Worm (Caenorhabditis elegans): Measurements from ENCODE around the gene ceh-74.
A peak's percentile ranks its signal among the peaks of the same experiment; 100 is the strongest.

Gene ceh-74

DNA sequence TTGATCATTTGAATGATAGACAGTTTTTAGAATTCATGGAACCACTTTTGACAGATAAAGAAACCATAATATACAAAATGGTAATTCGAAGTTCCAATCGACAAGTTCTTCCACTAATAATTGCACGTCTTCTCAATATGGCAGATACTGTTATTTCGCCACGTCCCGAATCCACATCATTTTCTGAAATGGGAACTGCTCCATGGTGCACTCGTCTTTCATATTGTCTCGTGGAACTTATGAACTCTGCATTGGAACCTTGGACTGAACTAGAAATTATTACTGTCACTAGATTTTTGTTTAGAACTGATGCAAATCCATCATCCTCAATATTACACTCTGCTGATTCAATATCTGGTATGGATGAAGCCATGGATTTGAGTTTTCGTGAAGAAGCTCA lies 9.2 kb downstream of the ceh-74 start:
- TF ChIP-seq mab-5 (tag; optimal IDR thresholded peaks at IDR 0.05) (no peak), ZK546.5 (tag; optimal IDR thresholded peaks at IDR 0.05) (no peak)

DNA sequence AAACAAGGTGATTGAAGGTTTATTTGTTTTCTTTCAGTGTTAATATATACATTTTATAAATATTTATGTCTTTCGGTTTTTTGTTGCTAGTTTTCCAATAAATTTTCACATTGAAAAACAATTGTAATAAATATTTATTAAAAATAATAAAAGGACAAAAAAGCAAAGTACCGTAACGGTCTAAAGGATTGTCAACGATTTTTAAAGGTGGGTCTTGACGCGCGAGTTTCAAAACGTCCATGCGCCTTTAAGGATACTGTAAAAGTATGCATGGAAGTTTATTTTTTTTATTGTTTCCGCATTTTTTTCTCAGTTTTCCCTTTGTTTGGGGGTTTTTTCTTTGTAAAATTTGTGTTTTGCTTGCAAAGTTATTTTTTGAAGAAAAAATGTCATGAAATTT lies 15.0 kb downstream of the ceh-74 start:
- TF ChIP-seq nhr-129 (tag; optimal IDR thresholded peaks at IDR 0.05) (no peak), skn-1 (tag; optimal IDR thresholded peaks at IDR 0.05) (no peak), unc-55 (GFP tag; optimal IDR thresholded peaks at IDR 0.05) (no peak), ama-1 (optimal IDR thresholded peaks at IDR 0.05) (no peak), nhr-11 (tag; optimal IDR thresholded peaks at IDR 0.05) (no peak), crh-2 (tag; optimal IDR thresholded peaks at IDR 0.05) (no peak), nhr-23 (tag; optimal IDR thresholded peaks at IDR 0.05) (no peak), nhr-77 (tag; optimal IDR thresholded peaks at IDR 0.05) (no peak), mbf-1 (tag; optimal IDR thresholded peaks at IDR 0.05) (no peak), gmeb-1 (tag; optimal IDR thresholded peaks at IDR 0.05) (no peak)

DNA sequence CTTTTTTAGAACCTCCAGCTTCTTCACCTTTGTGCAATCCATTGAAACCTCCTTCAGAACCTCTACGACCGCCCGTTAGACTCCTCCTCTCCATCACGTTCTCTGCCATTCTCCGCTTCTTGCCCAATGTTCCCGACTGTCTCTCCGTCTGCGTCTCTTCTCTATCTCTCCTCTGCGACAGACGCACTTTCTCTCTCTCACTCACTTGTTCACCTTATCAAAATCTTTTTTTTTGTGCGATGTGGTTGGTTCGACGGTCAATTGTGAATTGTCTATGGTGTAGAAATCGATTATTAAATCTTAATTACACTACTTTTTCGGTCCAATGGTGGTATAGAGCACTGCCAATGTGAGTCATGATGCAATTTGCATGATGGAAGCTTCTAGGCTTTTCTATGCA lies 15.6 kb downstream of the ceh-74 start, which contains the start of gene atfs-1:
Gene atfs-1, plus strand, starts transcription at position 213 of the 400 bp plus-strand sequence.
- TF ChIP-seq ztf-1 (GFP tag; conservative IDR thresholded peaks at IDR 0.05) (no peak), unc-62 (GFP tag; optimal IDR thresholded peaks at IDR 0.05) (no peak), C34F6.9 (tag; optimal IDR thresholded peaks at IDR 0.05) (peak; percentile 74), mdl-1 (tag; optimal IDR thresholded peaks at IDR 0.05) (peak in 1 of 2 experiments; percentile 35), dmd-4 (tag; optimal IDR thresholded peaks at IDR 0.05) (no peak), skn-1 (tag; optimal IDR thresholded peaks at IDR 0.05) (no peak), Y55F3AM.14 (GFP tag; optimal IDR thresholded peaks at IDR 0.05) (no peak), crh-2 (tag; optimal IDR thresholded peaks at IDR 0.05) (peak; percentile 78), snpc-4 (tag; optimal IDR thresholded peaks at IDR 0.05) (peak; percentile 54), nhr-77 (tag; optimal IDR thresholded peaks at IDR 0.05) (no peak), lin-13 (GFP tag; optimal IDR thresholded peaks at IDR 0.05) (peak; percentile 47), R02D3.7 (tag; optimal IDR thresholded peaks at IDR 0.05) (no peak), elt-1 (tag; optimal IDR thresholded peaks at IDR 0.05) (no peak), sma-3 (GFP tag; optimal IDR thresholded peaks at IDR 0.05) (peak; percentile 61), egl-27 (tag; optimal IDR thresholded peaks at IDR 0.05) (peak; percentile 35), zag-1 (tag; optimal IDR thresholded peaks at IDR 0.05) (no peak), aly-2 (tag; optimal IDR thresholded peaks at IDR 0.05) (no peak), nhr-237 (tag; optimal IDR thresholded peaks at IDR 0.05) (no peak), mab-5 (tag; optimal IDR thresholded peaks at IDR 0.05) (peak; percentile 26), ztf-11 (tag; optimal IDR thresholded peaks at IDR 0.05) (no peak), nhr-129 (tag; optimal IDR thresholded peaks at IDR 0.05) (peak; percentile 87), lin-11 (tag; optimal IDR thresholded peaks at IDR 0.05) (no peak), alr-1 (tag; optimal IDR thresholded peaks at IDR 0.05) (no peak), unc-55 (GFP tag; optimal IDR thresholded peaks at IDR 0.05) (peak; percentile 58), ZK546.5 (tag; optimal IDR thresholded peaks at IDR 0.05) (no peak), lsy-2 (tag; optimal IDR thresholded peaks at IDR 0.05) (peak; percentile 9 to 69), ceh-16 (tag; optimal IDR thresholded peaks at IDR 0.05) (no peak), elt-3 (tag; optimal IDR thresholded peaks at IDR 0.05) (no peak), sma-9 (GFP tag; optimal IDR thresholded peaks at IDR 0.05) (peak; percentile 89), sma-9 (tag; optimal IDR thresholded peaks at IDR 0.05) (no peak), unc-39 (tag; optimal IDR thresholded peaks at IDR 0.05) (no peak), gmeb-1 (tag; optimal IDR thresholded peaks at IDR 0.05) (peak; percentile 59), ama-1 (optimal IDR thresholded peaks at IDR 0.05) (peak; percentile 91), nhr-25 (tag; optimal IDR thresholded peaks at IDR 0.05) (peak; percentile 55), sem-4 (tag; optimal IDR thresholded peaks at IDR 0.05) (peak; percentile 44), nhr-6 (tag; optimal IDR thresholded peaks at IDR 0.05) (no peak), nhr-11 (tag; optimal IDR thresholded peaks at IDR 0.05) (no peak), peb-1 (tag; optimal IDR thresholded peaks at IDR 0.05) (no peak), nhr-21 (tag; optimal IDR thresholded peaks at IDR 0.05) (peak; percentile 53), mbf-1 (tag; optimal IDR thresholded peaks at IDR 0.05) (no peak), ztf-4 (tag; optimal IDR thresholded peaks at IDR 0.05) (no peak), lin-39 (tag; optimal IDR thresholded peaks at IDR 0.05) (no peak), nhr-12 (tag; optimal IDR thresholded peaks at IDR 0.05) (no peak), blmp-1 (tag; optimal IDR thresholded peaks at IDR 0.05; ENCODE audit: insufficient read depth) (peak; percentile 85), fos-1 (tag; optimal IDR thresholded peaks at IDR 0.05) (peak; percentile 83), F13H6.1 (tag; optimal IDR thresholded peaks at IDR 0.05) (peak; percentile 86), ceh-82 (tag; optimal IDR thresholded peaks at IDR 0.05) (no peak), nhr-10 (tag; optimal IDR thresholded peaks at IDR 0.05) (no peak), nhr-23 (tag; optimal IDR thresholded peaks at IDR 0.05) (no peak)
